Comparison of ENCODE assay signal across 1 fruit fly cellular context in the genomic region with DNA sequence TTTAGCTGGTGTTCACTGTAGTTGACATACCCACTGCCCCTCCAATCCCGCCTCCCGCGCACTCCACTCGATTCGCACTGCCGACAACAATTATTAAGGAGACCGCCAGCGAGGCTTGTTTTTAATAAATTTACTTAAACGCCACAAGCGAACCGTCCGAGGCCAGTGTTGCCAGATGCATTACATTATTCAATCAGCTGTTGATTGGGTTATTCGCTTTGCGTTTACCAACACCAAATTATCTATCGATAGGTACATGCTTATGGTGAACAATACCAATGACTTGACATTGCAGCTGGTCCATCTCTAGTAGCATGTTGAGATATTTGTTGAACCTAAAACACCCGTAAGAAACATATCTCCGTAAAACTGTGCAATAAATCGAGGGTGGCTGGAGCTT.
TF ChIP-seq lines count a peak whose summit lies in the region.

TSS of gene CG10353 (minus strand) at position 187 of the 400 bp plus-strand sequence.
TSS of gene SelG (plus strand) at position 309 of the 400 bp plus-strand sequence.

TF ChIP-seq in whole organism, embryonic, 481 proteins besides CTCF, POLR2A, EP300 and RAD21 (continued from another document and continues in another):
- TF ChIP-seq unc-4 (GFP tag; IDR thresholded peaks at IDR 0.05; lab: Robert Waterston, UW; ENCODE audit: partially characterized antibody) (peak; percentile 82), ssp (GFP tag; IDR thresholded peaks at IDR 0.05; lab: Robert Waterston, UW) (no peak), CG4328 (GFP tag; optimal IDR thresholded peaks at IDR 0.05; lab: Kevin White, UChicago) (no peak), CG10462 (GFP tag; optimal IDR thresholded peaks at IDR 0.05; lab: Kevin White, UChicago) (no peak), D19A (tag; optimal IDR thresholded peaks at IDR 0.05; lab: Kevin White, UChicago) (peak; percentile 33), mirr (GFP tag; optimal IDR thresholded peaks at IDR 0.05; lab: Kevin White, UChicago) (peak; percentile 59), CG2116 (GFP tag; optimal IDR thresholded peaks at IDR 0.05; lab: Kevin White, UChicago) (peak; percentile 63), amos (GFP tag; IDR thresholded peaks at IDR 0.05; lab: Robert Waterston, UW; ENCODE audit: partially characterized antibody) (peak; percentile 89), Sin3A (optimal IDR thresholded peaks at IDR 0.05; lab: Kevin White, UChicago) (peak; percentile 35), CrebB (tag; optimal IDR thresholded peaks at IDR 0.05; lab: Kevin White, UChicago) (peak; percentile 21), sens (GFP tag; lab: Kevin White, UChicago) (peak; percentile 85), z (GFP tag; IDR thresholded peaks at IDR 0.05; lab: Robert Waterston, UW) (no peak), psq (GFP tag; optimal IDR thresholded peaks at IDR 0.05; lab: Kevin White, UChicago) (no peak), Ets97D (GFP tag; optimal IDR thresholded peaks at IDR 0.05; lab: Kevin White, UChicago) (peak; percentile 65), Nf-YA (GFP tag; IDR thresholded peaks at IDR 0.05; lab: Robert Waterston, UW) (no peak), Camta (GFP tag; optimal IDR thresholded peaks at IDR 0.05; lab: Kevin White, UChicago) (peak; percentile 41), CG3407 (GFP tag; optimal IDR thresholded peaks at IDR 0.05; lab: Kevin White, UChicago) (no peak), Dek (tag; optimal IDR thresholded peaks at IDR 0.05; lab: Kevin White, UChicago) (no peak), CG34422 (GFP tag; IDR thresholded peaks at IDR 0.05; lab: Robert Waterston, UW) (no peak), H15 (GFP tag; IDR thresholded peaks at IDR 0.05; lab: Robert Waterston, UW) (no peak), grau (tag; optimal IDR thresholded peaks at IDR 0.05; lab: Kevin White, UChicago) (peak; percentile 66), Fer2 (tag; optimal IDR thresholded peaks at IDR 0.05; lab: Kevin White, UChicago) (no peak), Drgx (GFP tag; IDR thresholded peaks at IDR 0.05; lab: Robert Waterston, UW) (no peak), emc (GFP tag; optimal IDR thresholded peaks at IDR 0.05; lab: Kevin White, UChicago) (no peak), bcd (GFP tag; optimal IDR thresholded peaks at IDR 0.05; lab: Kevin White, UChicago) (peak; percentile 26), Hr78 (GFP tag; optimal IDR thresholded peaks at IDR 0.05; lab: Kevin White, UChicago) (no peak), Hey (tag; optimal IDR thresholded peaks at IDR 0.05; lab: Kevin White, UChicago) (no peak), sr (GFP tag; IDR thresholded peaks at IDR 0.05; lab: Robert Waterston, UW) (no peak), ATbp (GFP tag; optimal IDR thresholded peaks at IDR 0.05; lab: Kevin White, UChicago) (no peak), CG6654 (GFP tag; optimal IDR thresholded peaks at IDR 0.05; lab: Kevin White, UChicago) (no peak), CG11504 (tag; optimal IDR thresholded peaks at IDR 0.05; lab: Kevin White, UChicago) (peak; percentile 48), CG33213 (GFP tag; optimal IDR thresholded peaks at IDR 0.05; lab: Kevin White, UChicago) (peak; percentile 57), E2f2 (GFP tag; IDR thresholded peaks at IDR 0.05; lab: Robert Waterston, UW) (peak; percentile 46; the same call in 1 of the 2 replicates), ci (GFP tag; IDR thresholded peaks at IDR 0.05; lab: Robert Waterston, UW) (peak; percentile 56; the same call in 2 of the 3 replicates), CG14050 (GFP tag; IDR thresholded peaks at IDR 0.05; lab: Robert Waterston, UW) (no peak), lola (GFP tag; optimal IDR thresholded peaks at IDR 0.05; lab: Kevin White, UChicago) (no peak), CG16863 (GFP tag; optimal IDR thresholded peaks at IDR 0.05; lab: Kevin White, UChicago) (peak; percentile 10), tin (GFP tag; optimal IDR thresholded peaks at IDR 0.05; lab: Kevin White, UChicago) (peak; percentile 26), Bgb (GFP tag; IDR thresholded peaks at IDR 0.05; lab: Robert Waterston, UW; ENCODE audit: partially characterized antibody) (peak; percentile 90), Tbp (GFP tag; optimal IDR thresholded peaks at IDR 0.05; lab: Kevin White, UChicago) (no peak), hkb (optimal IDR thresholded peaks at IDR 0.05; lab: Kevin White, UChicago) (no peak), hkb (GFP tag; IDR thresholded peaks at IDR 0.05; lab: Robert Waterston, UW) (no peak), CG2120 (GFP tag; optimal IDR thresholded peaks at IDR 0.05; lab: Kevin White, UChicago) (peak; percentile 75), Mes4 (GFP tag; optimal IDR thresholded peaks at IDR 0.05; lab: Kevin White, UChicago) (peak; percentile 10), NK7.1 (GFP tag; optimal IDR thresholded peaks at IDR 0.05; lab: Kevin White, UChicago) (peak; percentile 27), CG17385 (GFP tag; optimal IDR thresholded peaks at IDR 0.05; lab: Kevin White, UChicago) (peak; percentile 26), ab (GFP tag; optimal IDR thresholded peaks at IDR 0.05; lab: Kevin White, UChicago) (no peak), Doc3 (GFP tag; IDR thresholded peaks at IDR 0.05; lab: Robert Waterston, UW; ENCODE audit: partially characterized antibody) (peak; percentile 74; the same call in 2 of the 3 replicates), HLH54F (GFP tag; optimal IDR thresholded peaks at IDR 0.05; lab: Kevin White, UChicago) (peak; percentile 56), CG6854 (GFP tag; optimal IDR thresholded peaks at IDR 0.05; lab: Kevin White, UChicago) (no peak), zfh2 (GFP tag; optimal IDR thresholded peaks at IDR 0.05; lab: Kevin White, UChicago) (peak; percentile 58), Dad (GFP tag; optimal IDR thresholded peaks at IDR 0.05; lab: Kevin White, UChicago) (peak; percentile 60), YL-1 (GFP tag; optimal IDR thresholded peaks at IDR 0.05; lab: Kevin White, UChicago) (peak; percentile 69), CG10565 (GFP tag; optimal IDR thresholded peaks at IDR 0.05; lab: Kevin White, UChicago) (no peak), CHES-1-like (GFP tag; optimal IDR thresholded peaks at IDR 0.05; lab: Kevin White, UChicago) (peak; percentile 70), zf30C (GFP tag; optimal IDR thresholded peaks at IDR 0.05; lab: Kevin White, UChicago) (no peak), Antp (GFP tag; optimal IDR thresholded peaks at IDR 0.05; lab: Kevin White, UChicago) (peak; percentile 66), sqz (GFP tag; optimal IDR thresholded peaks at IDR 0.05; lab: Kevin White, UChicago) (peak; percentile 21), Spps (tag; optimal IDR thresholded peaks at IDR 0.05; lab: Kevin White, UChicago) (no peak), CG30020 (tag; optimal IDR thresholded peaks at IDR 0.05; lab: Kevin White, UChicago) (peak; percentile 28), NFAT (GFP tag; IDR thresholded peaks at IDR 0.05; lab: Robert Waterston, UW) (peak; percentile 47; the same call in 1 of the 2 replicates), odd (GFP tag; optimal IDR thresholded peaks at IDR 0.05; lab: Kevin White, UChicago) (no peak), Adf1 (GFP tag; IDR thresholded peaks at IDR 0.05; lab: Robert Waterston, UW) (no peak), CG6791 (GFP tag; IDR thresholded peaks at IDR 0.05; lab: Robert Waterston, UW; ENCODE audit: partially characterized antibody) (peak; percentile 87), Bdp1 (GFP tag; optimal IDR thresholded peaks at IDR 0.05; lab: Kevin White, UChicago) (peak; percentile 51), az2 (GFP tag; optimal IDR thresholded peaks at IDR 0.05; lab: Kevin White, UChicago) (no peak), nom (GFP tag; optimal IDR thresholded peaks at IDR 0.05; lab: Kevin White, UChicago) (no peak), CG1603 (tag; optimal IDR thresholded peaks at IDR 0.05; lab: Kevin White, UChicago) (peak; percentile 80), Myb (GFP tag; optimal IDR thresholded peaks at IDR 0.05; lab: Kevin White, UChicago) (peak; percentile 59), scrt (GFP tag; optimal IDR thresholded peaks at IDR 0.05; lab: Kevin White, UChicago) (peak; percentile 23), Lhr (GFP tag; optimal IDR thresholded peaks at IDR 0.05; lab: Kevin White, UChicago) (no peak), CG18599 (GFP tag; optimal IDR thresholded peaks at IDR 0.05; lab: Kevin White, UChicago) (peak; percentile 26), B-H2 (GFP tag; optimal IDR thresholded peaks at IDR 0.05; lab: Kevin White, UChicago) (peak; percentile 87), CG12744 (GFP tag; optimal IDR thresholded peaks at IDR 0.05; lab: Kevin White, UChicago) (no peak), CG11398 (GFP tag; optimal IDR thresholded peaks at IDR 0.05; lab: Kevin White, UChicago) (peak; percentile 5), Ets65A (GFP tag; lab: Kevin White, UChicago) (peak; percentile 83), CG1647 (GFP tag; optimal IDR thresholded peaks at IDR 0.05; lab: Kevin White, UChicago) (peak; percentile 38), sc (optimal IDR thresholded peaks at IDR 0.05; lab: Kevin White, UChicago) (no peak), sc (GFP tag; optimal IDR thresholded peaks at IDR 0.05; lab: Kevin White, UChicago) (no peak), CG15073 (GFP tag; optimal IDR thresholded peaks at IDR 0.05; lab: Kevin White, UChicago) (no peak), tup (GFP tag; optimal IDR thresholded peaks at IDR 0.05; lab: Kevin White, UChicago) (peak; percentile 10), CG18011 (GFP tag; optimal IDR thresholded peaks at IDR 0.05; lab: Kevin White, UChicago) (no peak), CG3065 (GFP tag; optimal IDR thresholded peaks at IDR 0.05; lab: Kevin White, UChicago) (no peak), CG10267 (tag; optimal IDR thresholded peaks at IDR 0.05; lab: Kevin White, UChicago) (peak; percentile 95), CG2199 (GFP tag; IDR thresholded peaks at IDR 0.05; lab: Robert Waterston, UW) (peak; percentile 28; the same call in 1 of the 3 replicates), Hr39 (optimal IDR thresholded peaks at IDR 0.05; lab: Kevin White, UChicago) (no peak), HmgZ (tag; optimal IDR thresholded peaks at IDR 0.05; lab: Kevin White, UChicago) (peak; percentile 69), CG2875 (GFP tag; optimal IDR thresholded peaks at IDR 0.05; lab: Kevin White, UChicago) (no peak), kni (GFP tag; optimal IDR thresholded peaks at IDR 0.05; lab: Kevin White, UChicago) (no peak), CG6272 (GFP tag; IDR thresholded peaks at IDR 0.05; lab: Robert Waterston, UW) (no peak), Doc2 (GFP tag; IDR thresholded peaks at IDR 0.05; lab: Robert Waterston, UW) (no peak), mld (GFP tag; IDR thresholded peaks at IDR 0.05; lab: Robert Waterston, UW; ENCODE audit: partially characterized antibody) (peak; percentile 45; the same call in 1 of the 3 replicates), Hsf (GFP tag; optimal IDR thresholded peaks at IDR 0.05; lab: Kevin White, UChicago) (peak; percentile 22), wor (GFP tag; IDR thresholded peaks at IDR 0.05; lab: Robert Waterston, UW) (no peak), tgo (GFP tag; IDR thresholded peaks at IDR 0.05; lab: Robert Waterston, UW) (peak; percentile 20; the same call in 1 of the 3 replicates), eve (GFP tag; optimal IDR thresholded peaks at IDR 0.05; lab: Kevin White, UChicago) (no peak), vfl (GFP tag; optimal IDR thresholded peaks at IDR 0.05; lab: Kevin White, UChicago) (peak; percentile 49), hb (GFP tag; IDR thresholded peaks at IDR 0.05; lab: Robert Waterston, UW; ENCODE audit: partially characterized antibody) (peak; percentile 75), NfI (GFP tag; optimal IDR thresholded peaks at IDR 0.05; lab: Kevin White, UChicago) (peak; percentile 26), CG1602 (GFP tag; optimal IDR thresholded peaks at IDR 0.05; lab: Kevin White, UChicago) (no peak), CG9215 (GFP tag; IDR thresholded peaks at IDR 0.05; lab: Robert Waterston, UW) (0 out of 2 replicates have a peak, but pooled peaks have one; percentile 14), CG43689 (GFP tag; IDR thresholded peaks at IDR 0.05; lab: Robert Waterston, UW) (no peak), ind (GFP tag; optimal IDR thresholded peaks at IDR 0.05; lab: Kevin White, UChicago) (peak; percentile 34), lilli (GFP tag; optimal IDR thresholded peaks at IDR 0.05; lab: Kevin White, UChicago) (peak; percentile 67), MBD-R2 (GFP tag; IDR thresholded peaks at IDR 0.05; lab: Robert Waterston, UW) (peak; percentile 91), esg (GFP tag; conservative IDR thresholded peaks at IDR 0.05; lab: Robert Waterston, UW) (no peak), Side (GFP tag; optimal IDR thresholded peaks at IDR 0.05; lab: Kevin White, UChicago) (peak; percentile 29), CG30431 (GFP tag; optimal IDR thresholded peaks at IDR 0.05; lab: Kevin White, UChicago) (no peak), CG18262 (tag; optimal IDR thresholded peaks at IDR 0.05; lab: Kevin White, UChicago) (peak; percentile 18), Sox100B (GFP tag; optimal IDR thresholded peaks at IDR 0.05; lab: Kevin White, UChicago) (no peak), CG3847 (GFP tag; IDR thresholded peaks at IDR 0.05; lab: Robert Waterston, UW) (peak; percentile 68), Oli (tag; optimal IDR thresholded peaks at IDR 0.05; lab: Kevin White, UChicago) (no peak), CG33557 (GFP tag; optimal IDR thresholded peaks at IDR 0.05; lab: Kevin White, UChicago) (no peak), nerfin-2 (GFP tag; IDR thresholded peaks at IDR 0.05; lab: Robert Waterston, UW; ENCODE audit: partially characterized antibody) (peak; percentile 56; the same call in 1 of the 2 replicates), MTF-1 (GFP tag; optimal IDR thresholded peaks at IDR 0.05; lab: Kevin White, UChicago; ENCODE audit: borderline replicate concordance) (peak; percentile 56), danr (GFP tag; IDR thresholded peaks at IDR 0.05; lab: Robert Waterston, UW) (no peak), Hmr (GFP tag; optimal IDR thresholded peaks at IDR 0.05; lab: Kevin White, UChicago) (peak; percentile 32), CG31441 (GFP tag; IDR thresholded peaks at IDR 0.05; lab: Robert Waterston, UW) (no peak), CG18764 (GFP tag; optimal IDR thresholded peaks at IDR 0.05; lab: Kevin White, UChicago) (peak; percentile 27), tll (GFP tag; optimal IDR thresholded peaks at IDR 0.05; lab: Kevin White, UChicago) (peak in 1 of 2 experiments; percentile 36), gro (GFP tag; optimal IDR thresholded peaks at IDR 0.05; lab: Kevin White, UChicago) (peak; percentile 50), ap (GFP tag; IDR thresholded peaks at IDR 0.05; lab: Robert Waterston, UW) (no peak), zen2 (GFP tag; IDR thresholded peaks at IDR 0.05; lab: Robert Waterston, UW; ENCODE audit: partially characterized antibody) (peak; percentile 90), twi (tag; optimal IDR thresholded peaks at IDR 0.05; lab: Kevin White, UChicago) (peak; percentile 4), CG15601 (tag; optimal IDR thresholded peaks at IDR 0.05; lab: Kevin White, UChicago) (peak; percentile 47), salm (tag; optimal IDR thresholded peaks at IDR 0.05; lab: Kevin White, UChicago) (no peak), CG31388 (GFP tag; optimal IDR thresholded peaks at IDR 0.05; lab: Kevin White, UChicago) (no peak)
